Worm (Caenorhabditis elegans) whole organism, midembryonic: ENCODE results near the gene kin-30.

Source experiments
- cog-1 ChIP-seq: sonication (generic microtip); optimal IDR thresholded peaks from 2 replicates; lab custom pipeline; 2016; ENCODE audit warnings: missing genetic modification characterization, missing compliant biosample characterization
- flt-1 ChIP-seq: fragments of 200-800 bp; sonication (Bioruptor generic); IDR thresholded peaks from 2 replicates; pipeline ENCODE4 v1.3.6; 2022; ENCODE audit warnings: missing genetic modification characterization, missing compliant biosample characterization
- klf-2 ChIP-seq: fragments of 200-800 bp; sonication (Bioruptor generic); conservative IDR thresholded peaks from 2 replicates; pipeline ENCODE4 v1.3.6; 2022; ENCODE audit warnings: missing genetic modification reagents, missing genetic modification characterization, missing compliant biosample characterization
- ref-1 ChIP-seq: fragments of 200-800 bp; sonication (Bioruptor generic); conservative IDR thresholded peaks from 2 replicates; pipeline ENCODE4 v1.3.6; 2022; ENCODE audit warnings: missing genetic modification reagents, missing genetic modification characterization, missing compliant biosample characterization
- tab-1 ChIP-seq: fragments of 200-800 bp; sonication (Bioruptor generic); IDR thresholded peaks from 2 replicates; pipeline ENCODE4 v1.3.6; 2022; ENCODE audit warnings: missing genetic modification characterization, missing compliant biosample characterization
- ztf-23 ChIP-seq: fragments of 200-800 bp; sonication (Bioruptor generic); IDR thresholded peaks from 2 replicates; pipeline ENCODE4 v1.3.6; 2022; ENCODE audit warnings: missing genetic modification reagents, missing genetic modification characterization, missing compliant biosample characterization

ce11 chrV:15240215-15240614, 4.3 kb upstream of the kin-30 start, which contains the start of gene srw-11:
- TF ChIP-seq flt-1 (GFP tag; lab: Robert Waterston, UW) (no peak), tab-1 (GFP tag; lab: Robert Waterston, UW) (no peak), ztf-23 (GFP tag; lab: Robert Waterston, UW) (no peak), cog-1 (no peak), ref-1 (GFP tag; lab: Robert Waterston, UW) (no peak), klf-2 (GFP tag; lab: Robert Waterston, UW) (no peak)
